Worm (Caenorhabditis elegans) whole organism, young adult: ENCODE data around the gene srxa-10.

Source experiments
- B0019.2 ChIP-seq: fragments of 200-800 bp; sonication (Bioruptor generic); conservative IDR thresholded peaks from 2 replicates; pipeline ENCODE4 v1.3.6; 2022; ENCODE audit warnings: missing genetic modification reagents, missing genetic modification characterization, missing compliant biosample characterization
- B0035.1 ChIP-seq: sonication (generic microtip); optimal IDR thresholded peaks from 2 replicates; lab custom pipeline; 2016; ENCODE audit warnings: missing genetic modification characterization, mild to moderate bottlenecking, missing compliant biosample characterization, missing genotype, missing genetic modification reagents
- B0261.1 ChIP-seq: sonication (generic microtip); optimal IDR thresholded peaks from 2 replicates; lab custom pipeline; 2016; ENCODE audit warnings: mild to moderate bottlenecking, missing genetic modification characterization, moderate library complexity, missing compliant biosample characterization
- C17E4.6 ChIP-seq: fragments of 200-800 bp; sonication (Bioruptor generic); IDR thresholded peaks from 2 replicates; pipeline ENCODE4 v1.3.6; 2022; ENCODE audit warnings: missing genetic modification reagents, missing genetic modification characterization, missing compliant biosample characterization
- F23B12.7 ChIP-seq: sonication (generic microtip); optimal IDR thresholded peaks from 2 replicates; lab custom pipeline; 2017; ENCODE audit warnings: missing genetic modification characterization, mild to moderate bottlenecking, missing compliant biosample characterization, antibody characterized with exemption, moderate library complexity; ENCODE audit not compliant: insufficient read depth
- F39B2.1 ChIP-seq: fragments of 200-800 bp; sonication (Bioruptor generic); IDR thresholded peaks from 2 replicates; pipeline ENCODE4 v1.3.6; 2022; ENCODE audit warnings: missing genetic modification reagents, missing genetic modification characterization, missing compliant biosample characterization
- F49E8.2 ChIP-seq: sonication (generic microtip); optimal IDR thresholded peaks from 3 replicates; lab custom pipeline; 2017; ENCODE audit warnings: missing genetic modification characterization, mild to moderate bottlenecking, missing compliant biosample characterization, antibody characterized with exemption, moderate library complexity; ENCODE audit not compliant: insufficient read depth
- F52B5.7 ChIP-seq: sonication (generic microtip); optimal IDR thresholded peaks from 2 replicates; lab custom pipeline; 2016; ENCODE audit warnings: mild to moderate bottlenecking, missing genetic modification characterization, missing compliant biosample characterization
- F55B11.4 ChIP-seq: sonication (generic microtip); optimal IDR thresholded peaks from 2 replicates; lab custom pipeline; 2016; ENCODE audit warnings: missing compliant biosample characterization, missing genetic modification characterization, borderline replicate concordance; ENCODE audit not compliant: insufficient read depth
- T26A5.8 ChIP-seq: sonication (generic microtip); optimal IDR thresholded peaks from 2 replicates; lab custom pipeline; 2016; ENCODE audit warnings: missing genetic modification characterization, missing compliant biosample characterization
- Y53G8AR.9 ChIP-seq: fragments of 200-800 bp; sonication (Bioruptor generic); conservative IDR thresholded peaks from 2 replicates; pipeline ENCODE4 v1.3.6; 2022; ENCODE audit warnings: missing genetic modification reagents, missing genetic modification characterization, missing compliant biosample characterization
- Y56A3A.18 ChIP-seq: fragments of 200-800 bp; sonication (Bioruptor generic); IDR thresholded peaks from 2 replicates; pipeline ENCODE4 v1.3.6; 2022; ENCODE audit warnings: missing genetic modification reagents, missing genetic modification characterization, missing compliant biosample characterization
- Y67H2A.10 ChIP-seq: fragments of 200-800 bp; sonication (Bioruptor generic); conservative IDR thresholded peaks from 2 replicates; pipeline ENCODE4 v1.3.6; 2022; ENCODE audit warnings: missing genetic modification reagents, missing genetic modification characterization, missing compliant biosample characterization
- akir-1 ChIP-seq: fragments of 200-800 bp; sonication (Bioruptor generic); optimal IDR thresholded peaks from 2 replicates; lab custom pipeline; 2018; ENCODE audit warnings: mild to moderate bottlenecking, missing genetic modification characterization, moderate library complexity, missing compliant biosample characterization
- ama-1 ChIP-seq, 3 experiments: fragments of 150-350 bp in 1 of 3; sonication (generic microtip) in 2 of 3; optimal IDR thresholded peaks; 2 replicates each; lab custom pipeline; 2014 to 2018; ENCODE audit warnings: missing biosample characterization in 2 of 3, missing genetic modification characterization in 2 of 3, missing genetic modification reagents in 2 of 3
- aptf-2 ChIP-seq: fragments of 200-800 bp; sonication (Bioruptor generic); conservative IDR thresholded peaks from 2 replicates; pipeline ENCODE4 v1.3.6; 2022; ENCODE audit warnings: missing genetic modification reagents, missing genetic modification characterization, missing compliant biosample characterization
- attf-6 ChIP-seq: fragments of 200-800 bp; sonication (Bioruptor generic); IDR thresholded peaks from 2 replicates; pipeline ENCODE4 v1.3.6; 2022; ENCODE audit warnings: missing genetic modification reagents, missing genetic modification characterization, missing compliant biosample characterization
- cebp-1 ChIP-seq, 2 experiments: fragments of 200-800 bp in 1 of 2; sonication (Bioruptor generic) in 1 of 2; sonication (generic microtip) in 1 of 2; IDR thresholded peaks in 1 of 2; optimal IDR thresholded peaks in 1 of 2; 2 replicates each; pipeline versions ENCODE4 v1.3.6 to Lab custom; 2017 to 2022; ENCODE audit warnings: missing compliant biosample characterization in 2 of 2, missing genetic modification characterization in 2 of 2, mild to moderate bottlenecking in 1 of 2, missing genetic modification reagents in 1 of 2, moderate library complexity in 1 of 2
- cebp-2 ChIP-seq: fragments of 200-800 bp; sonication (Bioruptor generic); IDR thresholded peaks from 2 replicates; pipeline ENCODE4 v1.3.6; 2022; ENCODE audit warnings: missing genetic modification characterization, missing compliant biosample characterization
- ceh-100 ChIP-seq: fragments of 200-800 bp; sonication (Bioruptor generic); IDR thresholded peaks from 2 replicates; pipeline ENCODE4 v1.3.6; 2022; ENCODE audit warnings: missing genetic modification reagents, missing genetic modification characterization, missing compliant biosample characterization
- ceh-27 ChIP-seq: fragments of 200-800 bp; sonication (Bioruptor generic); optimal IDR thresholded peaks from 2 replicates; lab custom pipeline; 2018; ENCODE audit warnings: mild to moderate bottlenecking, missing genetic modification characterization, moderate library complexity, missing compliant biosample characterization
- ceh-79 ChIP-seq: sonication (generic microtip); optimal IDR thresholded peaks from 2 replicates; lab custom pipeline; 2017; ENCODE audit warnings: mild to moderate bottlenecking, missing genetic modification characterization, missing compliant biosample characterization
- efl-1 ChIP-seq: fragments of 150-350 bp; optimal IDR thresholded peaks from 2 replicates; lab custom pipeline; 2014; ENCODE audit warnings: missing biosample characterization, missing genetic modification reagents, missing genetic modification characterization
- fkh-3 ChIP-seq: sonication (generic microtip); optimal IDR thresholded peaks from 2 replicates; lab custom pipeline; 2016; ENCODE audit warnings: mild to moderate bottlenecking, missing genetic modification characterization, missing compliant biosample characterization
- him-1 ChIP-seq: sonication (generic microtip); optimal IDR thresholded peaks from 2 replicates; lab custom pipeline; 2016; ENCODE audit warnings: missing genotype, missing genetic modification reagents, missing genetic modification characterization, missing compliant biosample characterization
- hlh-12 ChIP-seq: sonication (generic microtip); optimal IDR thresholded peaks from 2 replicates; lab custom pipeline; 2016; ENCODE audit warnings: missing genetic modification characterization, missing compliant biosample characterization
- lag-1 ChIP-seq: fragments of 200-800 bp; sonication (Bioruptor generic); IDR thresholded peaks from 2 replicates; pipeline ENCODE4 v1.3.6; 2022; ENCODE audit warnings: missing genetic modification reagents, missing genetic modification characterization, missing compliant biosample characterization
- lin-35 ChIP-seq, 3 experiments: fragments of 150-350 bp in 2 of 3; sonication (generic microtip) in 1 of 3; optimal IDR thresholded peaks; 2 replicates each; lab custom pipeline; 2014 to 2018; ENCODE audit warnings: missing biosample characterization in 3 of 3, missing genetic modification characterization in 3 of 3, missing genetic modification reagents in 3 of 3
- lsy-27 ChIP-seq: sonication (generic microtip); optimal IDR thresholded peaks from 2 replicates; lab custom pipeline; 2017; ENCODE audit warnings: missing genetic modification characterization, mild to moderate bottlenecking, missing compliant biosample characterization, antibody characterized with exemption, missing genotype, borderline replicate concordance; ENCODE audit not compliant: insufficient read depth
- madf-8 ChIP-seq: fragments of 200-800 bp; sonication (Bioruptor generic); conservative IDR thresholded peaks from 2 replicates; pipeline ENCODE4 v1.3.6; 2022; ENCODE audit warnings: missing genetic modification reagents, missing genetic modification characterization, missing compliant biosample characterization
- mel-28 ChIP-seq: sonication (generic microtip); optimal IDR thresholded peaks from 2 replicates; lab custom pipeline; 2016; ENCODE audit warnings: borderline replicate concordance, mild to moderate bottlenecking, missing genetic modification characterization, missing compliant biosample characterization
- nfya-1 ChIP-seq: sonication (generic microtip); optimal IDR thresholded peaks from 2 replicates; lab custom pipeline; 2017; ENCODE audit warnings: antibody characterized with exemption, missing compliant biosample characterization, missing genetic modification characterization, borderline replicate concordance; ENCODE audit not compliant: insufficient read depth
- nfya-2 ChIP-seq: fragments of 200-800 bp; sonication (Bioruptor generic); IDR thresholded peaks from 2 replicates; pipeline ENCODE4 v1.3.6; 2022; ENCODE audit warnings: missing genetic modification reagents, missing genetic modification characterization, missing compliant biosample characterization
- nhr-27 ChIP-seq: fragments of 200-800 bp; sonication (Bioruptor generic); optimal IDR thresholded peaks from 2 replicates; lab custom pipeline; 2018; ENCODE audit warnings: mild to moderate bottlenecking, missing genetic modification characterization, moderate library complexity, missing compliant biosample characterization
- nhr-80 ChIP-seq: sonication (generic microtip); optimal IDR thresholded peaks from 2 replicates; lab custom pipeline; 2016; ENCODE audit warnings: missing genetic modification characterization, missing compliant biosample characterization
- repo-1 ChIP-seq: sonication (generic microtip); optimal IDR thresholded peaks from 2 replicates; lab custom pipeline; 2017; ENCODE audit warnings: mild to moderate bottlenecking, missing genetic modification characterization, missing compliant biosample characterization
- sea-2 ChIP-seq: fragments of 200-800 bp; sonication (Bioruptor generic); IDR thresholded peaks from 2 replicates; pipeline ENCODE4 v1.3.6; 2022; ENCODE audit warnings: missing genetic modification characterization, missing compliant biosample characterization
- snpc-1.1 ChIP-seq: sonication (generic microtip); optimal IDR thresholded peaks from 2 replicates; lab custom pipeline; 2017; ENCODE audit warnings: missing genetic modification characterization, mild to moderate bottlenecking, missing compliant biosample characterization, antibody characterized with exemption, moderate library complexity, missing genotype, missing genetic modification reagents; ENCODE audit not compliant: insufficient read depth
- snpc-4 ChIP-seq, 5 experiments: fragments of 150-350 bp in 1 of 5; sonication (generic microtip) in 4 of 5; optimal IDR thresholded peaks; 2 replicates each; lab custom pipeline; 2014 to 2018; ENCODE audit warnings: missing genetic modification characterization in 5 of 5, missing biosample characterization in 3 of 5, antibody characterized with exemption in 2 of 5, mild to moderate bottlenecking in 2 of 5, missing compliant biosample characterization in 2 of 5, missing genotype in 2 of 5, moderate library complexity in 2 of 5, missing genetic modification reagents in 1 of 5
- somi-1 ChIP-seq: fragments of 200-800 bp; sonication (Bioruptor generic); optimal IDR thresholded peaks from 2 replicates; lab custom pipeline; 2018; ENCODE audit warnings: mild to moderate bottlenecking, missing genetic modification characterization, missing compliant biosample characterization
- tbp1 ChIP-seq: fragments of 200-800 bp; sonication (Bioruptor generic); optimal IDR thresholded peaks from 2 replicates; lab custom pipeline; 2018; ENCODE audit warnings: mild to moderate bottlenecking, missing genetic modification characterization, missing compliant biosample characterization
- tbx-9 ChIP-seq: sonication (generic microtip); optimal IDR thresholded peaks from 2 replicates; lab custom pipeline; 2016; ENCODE audit warnings: borderline replicate concordance, missing genetic modification characterization, inconsistent platforms, missing compliant biosample characterization
- zim-3 ChIP-seq: sonication (generic microtip); optimal IDR thresholded peaks from 2 replicates; lab custom pipeline; 2017; ENCODE audit warnings: mild to moderate bottlenecking, missing genetic modification characterization, moderate library complexity, missing compliant biosample characterization
- ztf-25 ChIP-seq: fragments of 200-800 bp; sonication (Bioruptor generic); IDR thresholded peaks from 2 replicates; pipeline ENCODE4 v1.3.6; 2022; ENCODE audit warnings: missing genetic modification reagents, missing genetic modification characterization, missing compliant biosample characterization
- ztf-3 ChIP-seq: fragments of 200-800 bp; sonication (Bioruptor generic); optimal IDR thresholded peaks from 2 replicates; lab custom pipeline; 2018; ENCODE audit warnings: mild to moderate bottlenecking, missing genetic modification characterization, missing compliant biosample characterization
- ztf-6 ChIP-seq: fragments of 200-800 bp; sonication (Bioruptor generic); IDR thresholded peaks from 2 replicates; pipeline ENCODE4 v1.3.6; 2022; ENCODE audit warnings: missing genetic modification reagents, missing genetic modification characterization, missing compliant biosample characterization

srxa-10 gene

ce11 chrIII:9760184-9760583 lies 36.2 kb downstream of the srxa-10 start:
- no peak for TF ChIP-seq fkh-3 (tag; lab: Kevin White, UChicago)
- TF ChIP-seq snpc-1.1: no peak
- no peak for TF ChIP-seq lsy-27 (tag; lab: Kevin White, UChicago)
- no peak for TF ChIP-seq somi-1 (GFP tag; lab: Kevin White, UChicago)
- no peak for TF ChIP-seq zim-3
- TF ChIP-seq him-1: no peak
- no peak for TF ChIP-seq B0261.1 (tag; lab: Kevin White, UChicago)
- TF ChIP-seq akir-1: no peak
- TF ChIP-seq tbp1 (GFP tag; lab: Kevin White, UChicago): no peak
- TF ChIP-seq B0035.1: no peak
- TF ChIP-seq mel-28 (tag; lab: Kevin White, UChicago): no peak
- TF ChIP-seq F55B11.4: no peak
- no peak for TF ChIP-seq aptf-2 (GFP tag; lab: Robert Waterston, UW)
- TF ChIP-seq T26A5.8 (tag; lab: Kevin White, UChicago): no peak
- TF ChIP-seq ztf-3 (GFP tag; lab: Kevin White, UChicago): no peak
- no peak for TF ChIP-seq ceh-27 (GFP tag; lab: Kevin White, UChicago)
- TF ChIP-seq F23B12.7: no peak
- no peak for TF ChIP-seq F39B2.1 (GFP tag; lab: Robert Waterston, UW)
- TF ChIP-seq hlh-12 (tag; lab: Kevin White, UChicago): no peak
- TF ChIP-seq ztf-25 (GFP tag; lab: Robert Waterston, UW): 0 out of 2 replicates have a peak, but pooled peaks have one; percentile 36
- TF ChIP-seq Y53G8AR.9 (GFP tag; lab: Robert Waterston, UW): 0 out of 2 replicates have a peak, but pooled peaks have one; percentile 18
- TF ChIP-seq lin-35 (GFP tag; optimal IDR thresholded peaks at IDR 0.05; lab: Kevin White, UChicago): no peak
- no peak for TF ChIP-seq B0019.2 (GFP tag; lab: Robert Waterston, UW)
- no peak for TF ChIP-seq Y67H2A.10
- TF ChIP-seq efl-1: no peak
- TF ChIP-seq nhr-27: no peak
- TF ChIP-seq F49E8.2: no peak
- no peak for TF ChIP-seq snpc-4 (GFP tag; optimal IDR thresholded peaks at IDR 0.05; lab: Kevin White, UChicago)
- no peak for TF ChIP-seq snpc-4 (tag; optimal IDR thresholded peaks at IDR 0.05; lab: Kevin White, UChicago)
- TF ChIP-seq cebp-1 (GFP tag; IDR thresholded peaks at IDR 0.05; lab: Robert Waterston, UW): no peak
- TF ChIP-seq cebp-1 (tag; optimal IDR thresholded peaks at IDR 0.05; lab: Kevin White, UChicago): no peak
- TF ChIP-seq F52B5.7 (tag; lab: Kevin White, UChicago): no peak
- no peak for TF ChIP-seq Y56A3A.18 (GFP tag; lab: Robert Waterston, UW)
- TF ChIP-seq ama-1 (optimal IDR thresholded peaks at IDR 0.05; lab: Kevin White, UChicago): no peak
- TF ChIP-seq ama-1 (GFP tag; optimal IDR thresholded peaks at IDR 0.05; lab: Kevin White, UChicago): no peak
- TF ChIP-seq ceh-100 (GFP tag; lab: Robert Waterston, UW): peak; percentile 46; the same call in 1 of the 2 replicates
- 0 out of 2 replicates have a peak, but pooled peaks have one; percentile 21 for TF ChIP-seq cebp-2 (GFP tag; lab: Robert Waterston, UW)
- no peak for TF ChIP-seq nfya-1
- no peak for TF ChIP-seq nhr-80 (tag; lab: Kevin White, UChicago)
- TF ChIP-seq C17E4.6 (GFP tag; lab: Robert Waterston, UW): no peak
- no peak for TF ChIP-seq repo-1 (tag; lab: Kevin White, UChicago)
- 0 out of 2 replicates have a peak, but pooled peaks have one; percentile 23 for TF ChIP-seq madf-8 (GFP tag; lab: Robert Waterston, UW)
- TF ChIP-seq sea-2 (GFP tag; lab: Robert Waterston, UW): no peak
- no peak for TF ChIP-seq nfya-2 (GFP tag; lab: Robert Waterston, UW)
- no peak for TF ChIP-seq attf-6 (GFP tag; lab: Robert Waterston, UW)
- TF ChIP-seq lag-1 (GFP tag; lab: Robert Waterston, UW): no peak
- peak; percentile 47 for TF ChIP-seq ceh-79 (tag; lab: Kevin White, UChicago)
- TF ChIP-seq ztf-6 (GFP tag; lab: Robert Waterston, UW): no peak
- no peak for TF ChIP-seq tbx-9 (tag; lab: Kevin White, UChicago)
